Worm (Caenorhabditis elegans) whole organism, L1 larva: ENCODE data around the gene nfki-1.

Source experiments
- elt-3 ChIP-seq, 6 experiments: fragments of 150-350 bp in 1 of 6; sonication (generic microtip); optimal IDR thresholded peaks; 2 replicates each; lab custom pipeline; 2017 to 2018; ENCODE audit warnings: missing biosample characterization in 6 of 6, missing genetic modification characterization in 6 of 6, inconsistent platforms in 1 of 6
- fkh-10 ChIP-seq: sonication (generic microtip); optimal IDR thresholded peaks from 2 replicates; lab custom pipeline; 2017; ENCODE audit warnings: missing biosample characterization, missing genetic modification reagents, missing genetic modification characterization
- fos-1 ChIP-seq: fragments of 150-350 bp; optimal IDR thresholded peaks from 2 replicates; lab custom pipeline; 2014; ENCODE audit warnings: missing biosample characterization, missing genetic modification characterization
- lin-35 ChIP-seq, 2 experiments: fragments of 150-350 bp; optimal IDR thresholded peaks; 2 replicates each; lab custom pipeline; 2014; ENCODE audit warnings: missing biosample characterization in 2 of 2, missing genetic modification characterization in 2 of 2, missing genetic modification reagents in 2 of 2
- lin-39 ChIP-seq: fragments of 150-350 bp; optimal IDR thresholded peaks from 2 replicates; lab custom pipeline; 2014; ENCODE audit warnings: missing biosample characterization, missing genetic modification reagents, missing genetic modification characterization
- mab-9 ChIP-seq: fragments of 200-800 bp; sonication (Bioruptor generic); IDR thresholded peaks from 2 replicates; pipeline ENCODE4 v1.3.6; 2022; ENCODE audit warnings: missing genetic modification reagents, missing genetic modification characterization, missing compliant biosample characterization
- nhr-237 ChIP-seq: fragments of 150-350 bp; optimal IDR thresholded peaks from 2 replicates; lab custom pipeline; 2014; ENCODE audit warnings: missing biosample characterization, missing genetic modification characterization
- nhr-85 ChIP-seq: sonication (generic microtip); peaks from one replicate; lab custom pipeline; 2016; ENCODE audit warnings: missing genetic modification characterization, inconsistent platforms, missing compliant biosample characterization
- rnt-1 ChIP-seq: sonication (generic microtip); optimal IDR thresholded peaks from 2 replicates; lab custom pipeline; 2016; ENCODE audit warnings: mild to moderate bottlenecking, missing genetic modification characterization, moderate library complexity, missing compliant biosample characterization
- snpc-4 ChIP-seq: fragments of 150-350 bp; optimal IDR thresholded peaks from 2 replicates; lab custom pipeline; 2014; ENCODE audit warnings: missing biosample characterization, missing genetic modification characterization
- sup-37 ChIP-seq: fragments of 200-800 bp; sonication (Bioruptor generic); optimal IDR thresholded peaks from 2 replicates; lab custom pipeline; 2018; ENCODE audit warnings: mild to moderate bottlenecking, missing genetic modification characterization, missing compliant biosample characterization
- unc-62 ChIP-seq: fragments of 150-350 bp; optimal IDR thresholded peaks from 2 replicates; lab custom pipeline; 2014; ENCODE audit warnings: missing biosample characterization, missing genetic modification reagents, missing genetic modification characterization
- ztf-4 ChIP-seq: fragments of 150-350 bp; optimal IDR thresholded peaks from 2 replicates; lab custom pipeline; 2014; ENCODE audit warnings: missing biosample characterization, missing genetic modification characterization

ce11 chrX:15380437-15380836 lies 25.4 kb downstream of the nfki-1 start:
- TF ChIP-seq lin-35 (GFP tag; optimal IDR thresholded peaks at IDR 0.05; lab: Kevin White, UChicago) (no peak), snpc-4 (no peak), sup-37 (no peak), lin-39 (tag; lab: Kevin White, UChicago) (no peak), mab-9 (GFP tag; lab: Robert Waterston, UW) (no peak), rnt-1 (tag; lab: Kevin White, UChicago) (no peak), fos-1 (tag; lab: Kevin White, UChicago) (no peak), unc-62 (GFP tag; lab: Kevin White, UChicago) (no peak), elt-3 (tag; optimal IDR thresholded peaks at IDR 0.05; lab: Kevin White, UChicago) (no peak), fkh-10 (GFP tag; lab: Kevin White, UChicago) (no peak), ztf-4 (tag; lab: Kevin White, UChicago) (no peak), nhr-85 (tag; lab: Kevin White, UChicago) (no peak), nhr-237 (tag; lab: Kevin White, UChicago) (no peak)
